Worm (Caenorhabditis elegans) whole organism, mixed stage, embryonic: ENCODE data around the gene srw-61.

Experiments used
- M03D4.4 ChIP-seq: sonication (generic microtip); optimal IDR thresholded peaks from 2 replicates; lab custom pipeline; 2017; ENCODE audit warnings: mild to moderate bottlenecking, missing genetic modification characterization, missing compliant biosample characterization
- bed-3 ChIP-seq: fragments of 200-800 bp; sonication (Bioruptor generic); optimal IDR thresholded peaks from 3 replicates; lab custom pipeline; 2018; ENCODE audit warnings: mild to moderate bottlenecking, missing genetic modification characterization, moderate library complexity, missing compliant biosample characterization
- blmp-1 ChIP-seq: fragments of 150-350 bp; optimal IDR thresholded peaks from 2 replicates; lab custom pipeline; 2014; ENCODE audit warnings: missing biosample characterization, missing genetic modification characterization
- ceh-39 ChIP-seq: fragments of 150-350 bp; optimal IDR thresholded peaks from 2 replicates; lab custom pipeline; 2014; ENCODE audit warnings: missing biosample characterization, missing genetic modification characterization
- ceh-43 ChIP-seq: fragments of 200-800 bp; sonication (Bioruptor generic); optimal IDR thresholded peaks from 2 replicates; lab custom pipeline; 2018; ENCODE audit warnings: mild to moderate bottlenecking, missing genetic modification characterization, moderate library complexity, missing compliant biosample characterization
- ceh-83 ChIP-seq: fragments of 200-800 bp; sonication (Bioruptor generic); optimal IDR thresholded peaks from 2 replicates; lab custom pipeline; 2018; ENCODE audit warnings: mild to moderate bottlenecking, missing genetic modification characterization, missing compliant biosample characterization
- ces-1 ChIP-seq: fragments of 150-350 bp; optimal IDR thresholded peaks from 2 replicates; lab custom pipeline; 2014; ENCODE audit warnings: missing biosample characterization, missing genetic modification reagents, missing genetic modification characterization
- cnd-1 ChIP-seq: fragments of 200-800 bp; sonication (Bioruptor generic); optimal IDR thresholded peaks from 2 replicates; lab custom pipeline; 2018; ENCODE audit warnings: mild to moderate bottlenecking, missing genetic modification characterization, missing compliant biosample characterization
- drap-1 ChIP-seq: fragments of 200-800 bp; sonication (Bioruptor generic); optimal IDR thresholded peaks from 3 replicates; lab custom pipeline; 2018; ENCODE audit warnings: mild to moderate bottlenecking, missing genetic modification characterization, missing compliant biosample characterization
- elt-1 ChIP-seq: sonication (generic microtip); optimal IDR thresholded peaks from 2 replicates; lab custom pipeline; 2017; ENCODE audit warnings: missing genetic modification characterization, mild to moderate bottlenecking, missing compliant biosample characterization, antibody characterized with exemption, moderate library complexity, borderline replicate concordance; ENCODE audit not compliant: insufficient read depth
- flh-1 ChIP-seq: fragments of 200-800 bp; sonication (Bioruptor generic); optimal IDR thresholded peaks from 2 replicates; lab custom pipeline; 2018; ENCODE audit warnings: mild to moderate bottlenecking, missing genetic modification characterization, moderate library complexity, missing compliant biosample characterization
- ham-2 ChIP-seq: fragments of 200-800 bp; sonication (Bioruptor generic); optimal IDR thresholded peaks from 2 replicates; lab custom pipeline; 2018; ENCODE audit warnings: mild to moderate bottlenecking, missing genetic modification characterization, missing compliant biosample characterization
- hlh-1 ChIP-seq: fragments of 150-350 bp; optimal IDR thresholded peaks from 2 replicates; lab custom pipeline; 2014; ENCODE audit warnings: missing biosample characterization, missing genetic modification reagents, missing genetic modification characterization
- lin-13 ChIP-seq: fragments of 150-350 bp; optimal IDR thresholded peaks from 2 replicates; lab custom pipeline; 2014; ENCODE audit warnings: missing biosample characterization, missing genetic modification characterization
- lin-32 ChIP-seq: fragments of 200-800 bp; sonication (Bioruptor generic); optimal IDR thresholded peaks from 2 replicates; lab custom pipeline; 2018; ENCODE audit warnings: mild to moderate bottlenecking, missing genetic modification characterization, missing compliant biosample characterization
- lsy-2 ChIP-seq: fragments of 150-350 bp; optimal IDR thresholded peaks from 2 replicates; lab custom pipeline; 2014; ENCODE audit warnings: missing biosample characterization, missing genetic modification characterization
- mep-1 ChIP-seq: fragments of 150-350 bp; optimal IDR thresholded peaks from 2 replicates; lab custom pipeline; 2017; ENCODE audit warnings: missing biosample characterization, missing genetic modification reagents, missing genetic modification characterization, inconsistent platforms
- mls-2 ChIP-seq: sonication (generic microtip); optimal IDR thresholded peaks from 2 replicates; lab custom pipeline; 2016; ENCODE audit warnings: mild to moderate bottlenecking, missing genetic modification characterization, moderate library complexity, missing compliant biosample characterization
- nhr-12 ChIP-seq: fragments of 150-350 bp; optimal IDR thresholded peaks from 2 replicates; lab custom pipeline; 2014; ENCODE audit warnings: missing biosample characterization, missing genetic modification characterization
- nhr-2 ChIP-seq: fragments of 150-350 bp; optimal IDR thresholded peaks from 2 replicates; lab custom pipeline; 2014; ENCODE audit warnings: missing biosample characterization, missing genetic modification characterization
- nhr-28 ChIP-seq: fragments of 150-350 bp; optimal IDR thresholded peaks from 2 replicates; lab custom pipeline; 2014; ENCODE audit warnings: missing biosample characterization, missing genetic modification characterization
- nhr-76 ChIP-seq: sonication (generic microtip); optimal IDR thresholded peaks from 2 replicates; lab custom pipeline; 2017; ENCODE audit warnings: missing biosample characterization, missing genetic modification characterization
- pha-4 ChIP-seq: fragments of 150-350 bp; optimal IDR thresholded peaks from 2 replicates; lab custom pipeline; 2018; ENCODE audit warnings: missing biosample characterization, missing genetic modification reagents, missing genetic modification characterization
- sem-2 ChIP-seq: fragments of 200-800 bp; sonication (Bioruptor generic); optimal IDR thresholded peaks from 2 replicates; lab custom pipeline; 2018; ENCODE audit warnings: mild to moderate bottlenecking, missing genetic modification characterization, missing compliant biosample characterization
- snpc-4 ChIP-seq: fragments of 150-350 bp; optimal IDR thresholded peaks from 2 replicates; lab custom pipeline; 2014; ENCODE audit warnings: missing biosample characterization, missing genetic modification characterization
- sptf-1 ChIP-seq: sonication (generic microtip); optimal IDR thresholded peaks from 2 replicates; lab custom pipeline; 2017; ENCODE audit warnings: mild to moderate bottlenecking, missing genetic modification characterization, moderate library complexity, missing compliant biosample characterization
- tbx-8 ChIP-seq: fragments of 200-800 bp; sonication (Bioruptor generic); optimal IDR thresholded peaks from 2 replicates; lab custom pipeline; 2018; ENCODE audit warnings: mild to moderate bottlenecking, missing genetic modification characterization, moderate library complexity, missing compliant biosample characterization
- unc-120 ChIP-seq: sonication (generic microtip); optimal IDR thresholded peaks from 2 replicates; lab custom pipeline; 2017; ENCODE audit warnings: missing genetic modification characterization, missing compliant biosample characterization; ENCODE audit not compliant: poor library complexity, severe bottlenecking
- unc-39 ChIP-seq: fragments of 150-350 bp; optimal IDR thresholded peaks from 2 replicates; lab custom pipeline; 2014; ENCODE audit warnings: missing biosample characterization, missing genetic modification characterization
- unc-62 ChIP-seq: fragments of 150-350 bp; optimal IDR thresholded peaks from 2 replicates; lab custom pipeline; 2014; ENCODE audit warnings: missing biosample characterization, missing genetic modification reagents, missing genetic modification characterization
- zip-8 ChIP-seq: fragments of 150-350 bp; optimal IDR thresholded peaks from 2 replicates; lab custom pipeline; 2014; ENCODE audit warnings: missing biosample characterization, missing genetic modification characterization
- ztf-11 ChIP-seq: fragments of 150-350 bp; optimal IDR thresholded peaks from 2 replicates; lab custom pipeline; 2014; ENCODE audit warnings: missing biosample characterization, missing genetic modification characterization

The srw-61 gene

DNA sequence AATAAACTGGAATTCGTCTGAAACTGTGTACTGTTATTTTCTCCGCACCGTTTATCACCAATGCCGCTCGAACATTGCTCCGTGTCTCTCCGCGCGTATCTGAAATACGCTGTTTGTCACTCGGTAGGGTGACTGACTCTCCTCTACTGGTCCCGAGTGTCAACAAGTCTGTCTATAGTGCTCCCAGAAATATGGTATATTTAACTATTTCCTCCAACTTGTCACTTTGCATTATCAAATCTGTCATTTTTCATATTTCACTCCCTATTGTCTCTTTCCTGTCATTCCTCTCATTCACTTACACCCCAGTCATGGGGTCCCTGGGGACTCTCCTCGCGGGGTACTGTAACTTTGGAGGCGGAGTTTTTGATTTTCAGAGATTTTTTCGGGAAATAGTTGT lies 16.0 kb upstream of the srw-61 start, which contains the start of gene hlh-17:
hlh-17 (plus strand) TSS at position 301 of the 400 bp plus-strand sequence.
- TF ChIP-seq snpc-4 (tag; lab: Kevin White, UChicago) = no peak
- TF ChIP-seq sptf-1 (tag; lab: Kevin White, UChicago) = no peak
- no peak for TF ChIP-seq pha-4 (tag; lab: Kevin White, UChicago)
- no peak for TF ChIP-seq lin-32 (GFP tag; lab: Kevin White, UChicago)
- no peak for TF ChIP-seq ceh-39
- no peak for TF ChIP-seq nhr-2 (tag; lab: Kevin White, UChicago)
- TF ChIP-seq zip-8 (tag; lab: Kevin White, UChicago) = no peak
- no peak for TF ChIP-seq ceh-83 (GFP tag; lab: Kevin White, UChicago)
- TF ChIP-seq nhr-28 (tag; lab: Kevin White, UChicago) = no peak
- no peak for TF ChIP-seq blmp-1 (tag; lab: Kevin White, UChicago)
- TF ChIP-seq unc-62 (GFP tag; lab: Kevin White, UChicago) = no peak
- no peak for TF ChIP-seq mep-1
- TF ChIP-seq unc-39 (tag; lab: Kevin White, UChicago) = no peak
- TF ChIP-seq lin-13 (tag; lab: Kevin White, UChicago) = no peak
- no peak for TF ChIP-seq ces-1 (GFP tag; lab: Kevin White, UChicago)
- no peak for TF ChIP-seq ztf-11

- TF ChIP-seq elt-1 (tag; lab: Kevin White, UChicago) = no peak
- no peak for TF ChIP-seq flh-1 (GFP tag; lab: Kevin White, UChicago)
- TF ChIP-seq ham-2 (GFP tag; lab: Kevin White, UChicago) = no peak
- TF ChIP-seq bed-3 (GFP tag; lab: Kevin White, UChicago) = no peak
- no peak for TF ChIP-seq cnd-1 (tag; lab: Kevin White, UChicago)
- no peak for TF ChIP-seq sem-2 (GFP tag; lab: Kevin White, UChicago)
- no peak for TF ChIP-seq ces-1 (GFP tag; lab: Kevin White, UChicago)
- no peak for TF ChIP-seq lsy-2 (tag; lab: Kevin White, UChicago)
- no peak for TF ChIP-seq ztf-11
- TF ChIP-seq unc-62 (GFP tag; lab: Kevin White, UChicago) = no peak
- TF ChIP-seq zip-8 (tag; lab: Kevin White, UChicago) = no peak
- no peak for TF ChIP-seq ceh-83 (GFP tag; lab: Kevin White, UChicago)
- TF ChIP-seq, all 35 proteins: peak for 0
These were observed 8.7 kb upstream of the srw-61 start, which contains the start of gene F38C2.1 for ce11 chrIV:16247131-16247530. TSS of gene F38C2.1 (plus strand) at chrIV:16247431.

- TF ChIP-seq drap-1 (GFP tag; lab: Kevin White, UChicago) (no peak), M03D4.4 (tag; lab: Kevin White, UChicago) (no peak), lsy-2 (tag; lab: Kevin White, UChicago) (no peak), cnd-1 (tag; lab: Kevin White, UChicago) (no peak)
These were observed 1.6 kb downstream of the srw-61 start for ce11 chrIV:16236827-16237226.

DNA sequence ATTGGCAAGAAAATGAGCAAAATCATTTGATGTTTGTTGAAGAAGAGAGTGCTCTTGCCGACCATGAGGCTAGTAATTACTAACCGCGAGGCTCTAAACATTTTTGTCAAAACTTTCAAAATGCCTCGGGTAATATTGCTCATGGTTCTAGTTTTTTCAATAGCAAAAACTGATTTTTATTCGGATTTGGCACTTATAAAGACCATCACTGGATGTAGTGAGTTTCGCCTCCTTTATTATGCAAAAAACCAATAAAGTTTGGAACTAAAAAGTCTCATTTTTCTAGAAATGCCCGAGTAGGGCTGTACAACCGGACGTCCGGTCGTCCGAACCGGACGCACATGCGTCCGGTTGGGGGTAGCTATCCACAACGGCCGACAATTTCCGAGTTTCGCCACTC lies 5.4 kb downstream of the srw-61 start, which contains the start of the genes hpa-1 and irld-39:
hpa-1 (minus strand) TSS at position 101 of the 400 bp plus-strand sequence.
irld-39 (plus strand) TSS at position 121 of the 400 bp plus-strand sequence.
- no peak for TF ChIP-seq nhr-12
- no peak for TF ChIP-seq unc-120 (tag; lab: Kevin White, UChicago)

ce11 chrIV:16230464-16230863 lies 8.0 kb downstream of the srw-61 start:
- TF ChIP-seq blmp-1 (tag; lab: Kevin White, UChicago) (no peak), lsy-2 (tag; lab: Kevin White, UChicago) (no peak), ceh-43 (GFP tag; lab: Kevin White, UChicago) (no peak), nhr-12 (no peak)

DNA sequence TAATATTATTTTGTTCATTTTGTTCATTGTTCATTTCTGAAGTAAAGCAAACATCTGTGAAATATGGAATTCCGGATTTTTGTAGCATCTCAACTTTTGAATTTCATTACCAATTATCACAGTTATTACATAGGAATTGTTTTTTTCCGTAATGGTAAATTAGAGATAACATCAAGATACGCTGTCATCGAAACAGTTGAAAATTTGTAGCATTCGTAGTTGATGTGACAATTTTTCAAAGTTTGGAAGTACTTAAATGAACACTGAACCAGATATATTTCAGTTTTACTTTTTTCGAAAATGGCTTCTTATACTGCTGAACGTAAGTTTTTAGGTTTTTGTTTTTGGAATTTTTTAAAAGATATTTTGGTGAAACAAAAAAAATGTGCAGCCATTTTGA lies 12.7 kb downstream of the srw-61 start, which contains the start of gene H25K10.4:
H25K10.4 (plus strand) TSS at position 301 of the 400 bp plus-strand sequence.
- TF ChIP-seq ztf-11 = no peak
- no peak for TF ChIP-seq ceh-43 (GFP tag; lab: Kevin White, UChicago)
- TF ChIP-seq unc-62 (GFP tag; lab: Kevin White, UChicago) = no peak
- no peak for TF ChIP-seq pha-4 (tag; lab: Kevin White, UChicago)
- no peak for TF ChIP-seq hlh-1
- no peak for TF ChIP-seq mep-1
- TF ChIP-seq drap-1 (GFP tag; lab: Kevin White, UChicago) = no peak
- TF ChIP-seq ham-2 (GFP tag; lab: Kevin White, UChicago) = no peak
- no peak for TF ChIP-seq bed-3 (GFP tag; lab: Kevin White, UChicago)
- TF ChIP-seq snpc-4 (tag; lab: Kevin White, UChicago) = no peak
- no peak for TF ChIP-seq tbx-8 (GFP tag; lab: Kevin White, UChicago)
- TF ChIP-seq mls-2 (tag; lab: Kevin White, UChicago) = no peak
- TF ChIP-seq blmp-1 (tag; lab: Kevin White, UChicago) = no peak
- no peak for TF ChIP-seq zip-8 (tag; lab: Kevin White, UChicago)
- TF ChIP-seq lsy-2 (tag; lab: Kevin White, UChicago) = no peak
- no peak for TF ChIP-seq lin-13 (tag; lab: Kevin White, UChicago)
- TF ChIP-seq nhr-76 (tag; lab: Kevin White, UChicago) = no peak
- no peak for TF ChIP-seq unc-39 (tag; lab: Kevin White, UChicago)
